Worm (Caenorhabditis elegans) whole organism, mixed stage, embryonic: ENCODE measurements around the gene Y32F6B.1.

Experiments
- bed-3 ChIP-seq: fragments of 200-800 bp; sonication (Bioruptor generic); optimal IDR thresholded peaks from 3 replicates; lab custom pipeline; 2018; ENCODE audit warnings: mild to moderate bottlenecking, missing genetic modification characterization, moderate library complexity, missing compliant biosample characterization
- ceh-43 ChIP-seq: fragments of 200-800 bp; sonication (Bioruptor generic); optimal IDR thresholded peaks from 2 replicates; lab custom pipeline; 2018; ENCODE audit warnings: mild to moderate bottlenecking, missing genetic modification characterization, moderate library complexity, missing compliant biosample characterization
- lsy-2 ChIP-seq: fragments of 150-350 bp; optimal IDR thresholded peaks from 2 replicates; lab custom pipeline; 2014; ENCODE audit warnings: missing biosample characterization, missing genetic modification characterization
- nhr-12 ChIP-seq: fragments of 150-350 bp; optimal IDR thresholded peaks from 2 replicates; lab custom pipeline; 2014; ENCODE audit warnings: missing biosample characterization, missing genetic modification characterization
- nhr-28 ChIP-seq: fragments of 150-350 bp; optimal IDR thresholded peaks from 2 replicates; lab custom pipeline; 2014; ENCODE audit warnings: missing biosample characterization, missing genetic modification characterization
- snpc-4 ChIP-seq: fragments of 150-350 bp; optimal IDR thresholded peaks from 2 replicates; lab custom pipeline; 2014; ENCODE audit warnings: missing biosample characterization, missing genetic modification characterization
- tbx-8 ChIP-seq: fragments of 200-800 bp; sonication (Bioruptor generic); optimal IDR thresholded peaks from 2 replicates; lab custom pipeline; 2018; ENCODE audit warnings: mild to moderate bottlenecking, missing genetic modification characterization, moderate library complexity, missing compliant biosample characterization
- unc-62 ChIP-seq: fragments of 150-350 bp; optimal IDR thresholded peaks from 2 replicates; lab custom pipeline; 2014; ENCODE audit warnings: missing biosample characterization, missing genetic modification reagents, missing genetic modification characterization
- ztf-11 ChIP-seq: fragments of 150-350 bp; optimal IDR thresholded peaks from 2 replicates; lab custom pipeline; 2014; ENCODE audit warnings: missing biosample characterization, missing genetic modification characterization

- no peak for TF ChIP-seq ceh-43
- TF ChIP-seq bed-3 = no peak
- TF ChIP-seq nhr-28 (tag; lab: Kevin White, UChicago) = no peak
- no peak for TF ChIP-seq lsy-2 (tag; lab: Kevin White, UChicago)
- no peak for TF ChIP-seq ztf-11 (tag; lab: Kevin White, UChicago)
- no peak for TF ChIP-seq tbx-8 (GFP tag; lab: Kevin White, UChicago)
- TF ChIP-seq unc-62 (GFP tag; lab: Kevin White, UChicago) = no peak
- TF ChIP-seq nhr-12 (tag; lab: Kevin White, UChicago) = no peak
- no peak for TF ChIP-seq snpc-4 (tag; lab: Kevin White, UChicago)
Observed at ce11 chrV:10475421-10475820, 9.1 kb downstream of the Y32F6B.1 start.
